Fruit fly (Drosophila melanogaster) whole organism, embryonic: ENCODE measurements around the gene CycE.
A peak's percentile ranks its signal among the peaks of the same experiment; 100 is the strongest.

Source experiments
- B-H2 ChIP-seq: fragments of 200-800 bp; sonication (Bioruptor generic); optimal IDR thresholded peaks from 2 replicates; lab custom pipeline; 2018; ENCODE audit warnings: missing biosample characterization, mild to moderate bottlenecking, missing genetic modification characterization
- CG10366 ChIP-seq: fragments of 200-800 bp; sonication (Bioruptor generic); IDR thresholded peaks from 2 replicates; pipeline ENCODE4 v1.3.6; 2022; ENCODE audit warnings: missing biosample characterization, missing genetic modification characterization
- CG10654 ChIP-seq: fragments of 200-800 bp; sonication (Bioruptor generic); optimal IDR thresholded peaks from 2 replicates; lab custom pipeline; 2016; ENCODE audit warnings: missing biosample characterization, missing genetic modification characterization
- CG11093 ChIP-seq: fragments of 200-800 bp; sonication (Bioruptor generic); IDR thresholded peaks from 3 replicates; pipeline ENCODE4 v1.3.6; 2022; ENCODE audit warnings: missing biosample characterization, missing genetic modification characterization
- CG11695 ChIP-seq: fragments of 200-800 bp; sonication (Bioruptor generic); IDR thresholded peaks from 3 replicates; pipeline ENCODE4 v1.3.6; 2022; ENCODE audit warnings: missing biosample characterization, missing genetic modification characterization
- CG12219 ChIP-seq: fragments of 200-800 bp; sonication (Bioruptor generic); optimal IDR thresholded peaks from 3 replicates; lab custom pipeline; 2018; ENCODE audit warnings: missing biosample characterization, mild to moderate bottlenecking, missing genetic modification characterization
- CG12744 ChIP-seq: fragments of 200-800 bp; sonication (Bioruptor generic); optimal IDR thresholded peaks from 2 replicates; lab custom pipeline; 2016; ENCODE audit warnings: missing biosample characterization, missing genetic modification characterization
- CG13296 ChIP-seq: fragments of 200-800 bp; sonication (Bioruptor generic); optimal IDR thresholded peaks from 3 replicates; lab custom pipeline; 2018; ENCODE audit warnings: missing biosample characterization, mild to moderate bottlenecking, missing genetic modification characterization
- CG14050 ChIP-seq: fragments of 200-800 bp; sonication (Bioruptor generic); IDR thresholded peaks from 3 replicates; pipeline ENCODE4 v1.3.6; 2022; ENCODE audit warnings: missing biosample characterization, missing genetic modification characterization
- CG15011 ChIP-seq: fragments of 200-800 bp; sonication (Bioruptor generic); optimal IDR thresholded peaks from 3 replicates; lab custom pipeline; 2018; ENCODE audit warnings: missing biosample characterization, mild to moderate bottlenecking, missing genetic modification characterization
- CG15696 ChIP-seq: fragments of 200-800 bp; sonication (Bioruptor generic); optimal IDR thresholded peaks from 2 replicates; lab custom pipeline; 2019; ENCODE audit warnings: missing biosample characterization, mild to moderate bottlenecking, missing genetic modification characterization, moderate library complexity
- CG16813 ChIP-seq: fragments of 200-800 bp; sonication (Bioruptor generic); IDR thresholded peaks from 3 replicates; pipeline ENCODE4 v1.3.6; 2022; ENCODE audit warnings: missing biosample characterization, missing genetic modification characterization; ENCODE audit not compliant: partially characterized antibody
- CG17361 ChIP-seq: fragments of 200-800 bp; sonication (Bioruptor generic); IDR thresholded peaks from 3 replicates; pipeline ENCODE4 v1.3.6; 2022; ENCODE audit warnings: missing biosample characterization, missing genetic modification characterization
- CG31365 ChIP-seq: fragments of 200-800 bp; sonication (Bioruptor generic); optimal IDR thresholded peaks from 2 replicates; lab custom pipeline; 2018; ENCODE audit warnings: missing biosample characterization, mild to moderate bottlenecking, missing genetic modification characterization
- CG33213 ChIP-seq: fragments of 200-800 bp; sonication (Bioruptor generic); optimal IDR thresholded peaks from 3 replicates; lab custom pipeline; 2016; ENCODE audit warnings: missing biosample characterization, missing genetic modification characterization
- CG3847 ChIP-seq: fragments of 200-800 bp; sonication (Bioruptor generic); IDR thresholded peaks from 2 replicates; pipeline ENCODE4 v1.3.6; 2022; ENCODE audit warnings: missing biosample characterization, missing genetic modification characterization
- CG43689 ChIP-seq: fragments of 200-800 bp; sonication (Bioruptor generic); IDR thresholded peaks from 2 replicates; pipeline ENCODE4 v1.3.6; 2022; ENCODE audit warnings: missing biosample characterization, missing genetic modification characterization
- CG6654 ChIP-seq: fragments of 200-800 bp; sonication (Bioruptor generic); optimal IDR thresholded peaks from 2 replicates; lab custom pipeline; 2017; ENCODE audit warnings: missing biosample characterization, mild to moderate bottlenecking, missing genetic modification characterization
- CG6791 ChIP-seq: fragments of 200-800 bp; sonication (Bioruptor generic); IDR thresholded peaks from 3 replicates; pipeline ENCODE4 v1.3.6; 2022; ENCODE audit warnings: missing biosample characterization, missing genetic modification characterization; ENCODE audit not compliant: partially characterized antibody
- CG8478 ChIP-seq: fragments of >200 bp; optimal IDR thresholded peaks from 2 replicates; lab custom pipeline; 2018
- CG9609 ChIP-seq: fragments of 200-800 bp; sonication (Bioruptor generic); optimal IDR thresholded peaks from 3 replicates; lab custom pipeline; 2016; ENCODE audit warnings: missing biosample characterization, missing genetic modification characterization
- Dek ChIP-seq: fragments of 200-800 bp; sonication (Bioruptor generic); optimal IDR thresholded peaks from 3 replicates; lab custom pipeline; 2019; ENCODE audit warnings: missing biosample characterization, mild to moderate bottlenecking, missing genetic modification characterization, moderate library complexity
- Dip2 ChIP-seq: fragments of 200-800 bp; sonication (Bioruptor generic); IDR thresholded peaks from 2 replicates; pipeline ENCODE4 v1.3.6; 2022; ENCODE audit warnings: missing biosample characterization, missing genetic modification characterization
- Dip3 ChIP-seq: fragments of 200-800 bp; sonication (Bioruptor generic); optimal IDR thresholded peaks from 3 replicates; lab custom pipeline; 2016; ENCODE audit warnings: missing biosample characterization, missing genetic modification characterization
- Doc3 ChIP-seq: fragments of 200-800 bp; sonication (Bioruptor generic); IDR thresholded peaks from 3 replicates; pipeline ENCODE4 v1.3.6; 2022; ENCODE audit warnings: missing biosample characterization, missing genetic modification characterization; ENCODE audit not compliant: partially characterized antibody
- Dref ChIP-seq: fragments of 200-800 bp; sonication (Bioruptor generic); IDR thresholded peaks from 2 replicates; pipeline ENCODE4 v1.3.6; 2022; ENCODE audit warnings: missing biosample characterization, missing genetic modification characterization
- Drgx ChIP-seq: fragments of 200-800 bp; sonication (Bioruptor generic); IDR thresholded peaks from 2 replicates; pipeline ENCODE4 v1.3.6; 2022; ENCODE audit warnings: missing biosample characterization, missing genetic modification characterization
- Fer1 ChIP-seq: fragments of 200-800 bp; sonication (Bioruptor generic); optimal IDR thresholded peaks from 2 replicates; lab custom pipeline; 2017; ENCODE audit warnings: missing biosample characterization, mild to moderate bottlenecking, missing genetic modification characterization
- HmgD ChIP-seq: fragments of 200-800 bp; sonication (Bioruptor generic); optimal IDR thresholded peaks from 3 replicates; lab custom pipeline; 2016; ENCODE audit warnings: missing biosample characterization, missing genetic modification characterization
- Hsf ChIP-seq: fragments of 200-800 bp; sonication (Bioruptor generic); optimal IDR thresholded peaks from 3 replicates; lab custom pipeline; 2016; ENCODE audit warnings: missing biosample characterization, missing genetic modification characterization
- MBD-R2 ChIP-seq: fragments of 200-800 bp; sonication (Bioruptor generic); IDR thresholded peaks from 2 replicates; pipeline ENCODE4 v1.3.6; 2022; ENCODE audit warnings: missing biosample characterization, missing genetic modification characterization
- NK7.1 ChIP-seq: fragments of 200-800 bp; sonication (Bioruptor generic); optimal IDR thresholded peaks from 3 replicates; lab custom pipeline; 2016; ENCODE audit warnings: missing biosample characterization, missing genetic modification characterization
- Oli ChIP-seq: fragments of 200-800 bp; sonication (Bioruptor generic); optimal IDR thresholded peaks from 2 replicates; lab custom pipeline; 2018; ENCODE audit warnings: missing biosample characterization, mild to moderate bottlenecking, missing genetic modification characterization, moderate library complexity
- Scr ChIP-seq: fragments of 200-800 bp; sonication (Bioruptor generic); IDR thresholded peaks from 2 replicates; pipeline ENCODE4 v1.3.6; 2022; ENCODE audit warnings: missing biosample characterization, missing genetic modification characterization; ENCODE audit not compliant: partially characterized antibody
- Xrp1 ChIP-seq: fragments of 200-800 bp; sonication (Bioruptor generic); IDR thresholded peaks from 2 replicates; pipeline ENCODE4 v1.3.6; 2022; ENCODE audit warnings: missing biosample characterization, missing genetic modification characterization
- amos ChIP-seq: fragments of 200-800 bp; sonication (Bioruptor generic); IDR thresholded peaks from 2 replicates; pipeline ENCODE4 v1.3.6; 2022; ENCODE audit warnings: missing biosample characterization, missing genetic modification characterization; ENCODE audit not compliant: partially characterized antibody
- cad ChIP-seq: fragments of >200 bp; optimal IDR thresholded peaks from 2 replicates; lab custom pipeline; 2017; ENCODE audit warnings: missing biosample characterization, missing genetic modification characterization
- corto ChIP-seq: fragments of 200-800 bp; sonication (Bioruptor generic); optimal IDR thresholded peaks from 2 replicates; lab custom pipeline; 2016; ENCODE audit warnings: missing biosample characterization, mild to moderate bottlenecking, missing genetic modification characterization, moderate library complexity
- cwo ChIP-seq: fragments of 200-800 bp; sonication (Bioruptor generic); optimal IDR thresholded peaks from 3 replicates; lab custom pipeline; 2017; ENCODE audit warnings: missing biosample characterization, missing genetic modification characterization, mild to moderate bottlenecking, moderate library complexity, missing genetic modification reagents
- dati ChIP-seq: fragments of 200-800 bp; sonication (Bioruptor generic); IDR thresholded peaks from 2 replicates; pipeline ENCODE4 v1.3.6; 2022; ENCODE audit warnings: missing biosample characterization, missing genetic modification characterization
- eve ChIP-seq, 2 experiments: fragments of >200 bp; optimal IDR thresholded peaks; 2 replicates each; lab custom pipeline; 2017; ENCODE audit warnings: missing biosample characterization in 2 of 2, missing genetic modification characterization in 2 of 2
- fd64A ChIP-seq: fragments of 200-800 bp; sonication (Bioruptor generic); optimal IDR thresholded peaks from 3 replicates; lab custom pipeline; 2018; ENCODE audit warnings: missing biosample characterization, mild to moderate bottlenecking, missing genetic modification characterization
- kni ChIP-seq: fragments of 200-800 bp; sonication (Bioruptor generic); optimal IDR thresholded peaks from 3 replicates; lab custom pipeline; 2017; ENCODE audit warnings: mild to moderate bottlenecking, missing biosample characterization, missing genetic modification reagents, missing genetic modification characterization
- pb ChIP-seq: fragments of 200-800 bp; sonication (Bioruptor generic); optimal IDR thresholded peaks from 3 replicates; lab custom pipeline; 2016; ENCODE audit warnings: missing biosample characterization, missing genetic modification characterization
- peb ChIP-seq: fragments of 200-800 bp; sonication (Bioruptor generic); IDR thresholded peaks from 2 replicates; pipeline ENCODE4 v1.3.6; 2022; ENCODE audit warnings: missing biosample characterization, missing genetic modification characterization
- pho ChIP-seq: fragments of 200-800 bp; sonication (Bioruptor generic); optimal IDR thresholded peaks from 2 replicates; lab custom pipeline; 2016; ENCODE audit warnings: missing biosample characterization, missing genetic modification characterization
- psq ChIP-seq: fragments of 200-800 bp; sonication (Bioruptor generic); optimal IDR thresholded peaks from 2 replicates; lab custom pipeline; 2017; ENCODE audit warnings: missing biosample characterization, missing genetic modification characterization
- pzg ChIP-seq: fragments of 200-800 bp; sonication (Bioruptor generic); optimal IDR thresholded peaks from 3 replicates; lab custom pipeline; 2018; ENCODE audit warnings: missing biosample characterization, mild to moderate bottlenecking, missing genetic modification characterization, moderate library complexity
- row ChIP-seq: fragments of 200-800 bp; sonication (Bioruptor generic); IDR thresholded peaks from 3 replicates; pipeline ENCODE4 v1.3.6; 2022; ENCODE audit warnings: missing biosample characterization, missing genetic modification characterization
- sug ChIP-seq: fragments of 200-800 bp; optimal IDR thresholded peaks from 2 replicates; lab custom pipeline; 2019; ENCODE audit warnings: missing biosample characterization, mild to moderate bottlenecking, missing genetic modification characterization, moderate library complexity
- tna ChIP-seq: fragments of 200-800 bp; sonication (Bioruptor generic); IDR thresholded peaks from 2 replicates; pipeline ENCODE4 v1.3.6; 2022; ENCODE audit warnings: missing biosample characterization, missing genetic modification characterization; ENCODE audit not compliant: partially characterized antibody
- usp ChIP-seq: fragments of >200 bp; optimal IDR thresholded peaks from 2 replicates; lab custom pipeline; 2017; ENCODE audit warnings: missing biosample characterization, missing genetic modification characterization

Gene CycE

dm6 chr2L:15752096-15752495, 4.1 kb upstream of the CycE start, which contains the start of gene Mtr4 (continued):
- no peak for TF ChIP-seq CG13296 (GFP tag; lab: Kevin White, UChicago)
- TF ChIP-seq Dref (GFP tag; lab: Robert Waterston, UW): peak; percentile 79
- no peak for TF ChIP-seq CG15696 (tag; lab: Kevin White, UChicago)
- no peak for TF ChIP-seq Oli
- no peak for TF ChIP-seq cad (GFP tag; lab: Kevin White, UChicago)
- TF ChIP-seq peb: no peak
- TF ChIP-seq CG10366 (GFP tag; lab: Robert Waterston, UW): no peak
- TF ChIP-seq Drgx (GFP tag; lab: Robert Waterston, UW): no peak
- TF ChIP-seq usp (GFP tag; lab: Kevin White, UChicago): no peak
- TF ChIP-seq fd64A (GFP tag; lab: Kevin White, UChicago): no peak
- TF ChIP-seq Dek: no peak
- no peak for TF ChIP-seq Xrp1 (GFP tag; lab: Robert Waterston, UW)
- peak; percentile 44; the same call in 1 of the 3 replicates for TF ChIP-seq CG6791 (GFP tag; lab: Robert Waterston, UW)
- TF ChIP-seq CG10654 (GFP tag; lab: Kevin White, UChicago): no peak
- TF ChIP-seq HmgD: no peak
- no peak for TF ChIP-seq CG31365 (tag; lab: Kevin White, UChicago)
- no peak for TF ChIP-seq dati (GFP tag; lab: Robert Waterston, UW)
- TF ChIP-seq CG3847 (GFP tag; lab: Robert Waterston, UW): no peak
- no peak for TF ChIP-seq CG15011 (GFP tag; lab: Kevin White, UChicago)
- TF ChIP-seq CG12219: no peak
- no peak for TF ChIP-seq CG43689 (GFP tag; lab: Robert Waterston, UW)
- no peak for TF ChIP-seq Dip2
- TF ChIP-seq Doc3 (GFP tag; lab: Robert Waterston, UW): 0 out of 3 replicates have a peak, but pooled peaks have one; percentile 34
- no peak for TF ChIP-seq CG9609
- TF ChIP-seq Hsf: no peak
- peak; percentile 48 for TF ChIP-seq Scr
- no peak for TF ChIP-seq CG11093 (GFP tag; lab: Robert Waterston, UW)
- TF ChIP-seq pho (GFP tag; lab: Kevin White, UChicago): no peak
- no peak for TF ChIP-seq Dip3
- TF ChIP-seq CG6654 (GFP tag; lab: Kevin White, UChicago): no peak
- TF ChIP-seq sug: no peak
- TF ChIP-seq CG8478 (lab: Kevin White, UChicago): no peak
- TF ChIP-seq Fer1: no peak
- TF ChIP-seq CG14050: no peak
- no peak; the same call in 1 of the 2 replicates for TF ChIP-seq tna (GFP tag; lab: Robert Waterston, UW)
- TF ChIP-seq NK7.1: no peak
- peak; percentile 71 for TF ChIP-seq MBD-R2 (GFP tag; lab: Robert Waterston, UW)
- TF ChIP-seq CG17361: no peak
- TF ChIP-seq B-H2: no peak
- TF ChIP-seq CG16813 (GFP tag; lab: Robert Waterston, UW): peak; percentile 41; the same call in 1 of the 3 replicates
- no peak for TF ChIP-seq CG11695 (GFP tag; lab: Robert Waterston, UW)
- no peak for TF ChIP-seq corto (GFP tag; lab: Kevin White, UChicago)
- no peak for TF ChIP-seq CG33213 (GFP tag; lab: Kevin White, UChicago)
- TF ChIP-seq kni (GFP tag; lab: Kevin White, UChicago): no peak
- TF ChIP-seq cwo (GFP tag; lab: Kevin White, UChicago): no peak
- TF ChIP-seq amos: peak; percentile 24; the same call in 1 of the 2 replicates
- no peak for TF ChIP-seq pb (GFP tag; lab: Kevin White, UChicago)
- TF ChIP-seq psq (GFP tag; lab: Kevin White, UChicago): no peak
- TF ChIP-seq eve (GFP tag; optimal IDR thresholded peaks at IDR 0.05; lab: Kevin White, UChicago): no peak
- peak; percentile 40 for TF ChIP-seq pzg (GFP tag; lab: Kevin White, UChicago)
- TF ChIP-seq CG12744: no peak
- TF ChIP-seq row (GFP tag; lab: Robert Waterston, UW): peak; percentile 80
